Worm (Caenorhabditis elegans) whole organism, midembryonic: ENCODE results near the gene gcy-3.

Experiments
- T22C8.4 ChIP-seq: fragments of 200-800 bp; sonication (Bioruptor generic); IDR thresholded peaks from 2 replicates; pipeline ENCODE4 v1.3.6; 2022; ENCODE audit warnings: missing genetic modification characterization, missing compliant biosample characterization
- cog-1 ChIP-seq: sonication (generic microtip); optimal IDR thresholded peaks from 2 replicates; lab custom pipeline; 2016; ENCODE audit warnings: missing genetic modification characterization, missing compliant biosample characterization
- flt-1 ChIP-seq: fragments of 200-800 bp; sonication (Bioruptor generic); IDR thresholded peaks from 2 replicates; pipeline ENCODE4 v1.3.6; 2022; ENCODE audit warnings: missing genetic modification characterization, missing compliant biosample characterization
- klf-2 ChIP-seq: fragments of 200-800 bp; sonication (Bioruptor generic); conservative IDR thresholded peaks from 2 replicates; pipeline ENCODE4 v1.3.6; 2022; ENCODE audit warnings: missing genetic modification reagents, missing genetic modification characterization, missing compliant biosample characterization
- med-1 ChIP-seq: sonication (generic microtip); optimal IDR thresholded peaks from 2 replicates; lab custom pipeline; 2017; ENCODE audit warnings: missing genetic modification characterization, mild to moderate bottlenecking, missing compliant biosample characterization, antibody characterized with exemption, missing genetic modification reagents; ENCODE audit not compliant: insufficient read depth
- ref-1 ChIP-seq: fragments of 200-800 bp; sonication (Bioruptor generic); conservative IDR thresholded peaks from 2 replicates; pipeline ENCODE4 v1.3.6; 2022; ENCODE audit warnings: missing genetic modification reagents, missing genetic modification characterization, missing compliant biosample characterization
- tab-1 ChIP-seq: fragments of 200-800 bp; sonication (Bioruptor generic); IDR thresholded peaks from 2 replicates; pipeline ENCODE4 v1.3.6; 2022; ENCODE audit warnings: missing genetic modification characterization, missing compliant biosample characterization
- ztf-23 ChIP-seq: fragments of 200-800 bp; sonication (Bioruptor generic); IDR thresholded peaks from 2 replicates; pipeline ENCODE4 v1.3.6; 2022; ENCODE audit warnings: missing genetic modification reagents, missing genetic modification characterization, missing compliant biosample characterization
- ztf-29 ChIP-seq: fragments of 200-800 bp; sonication (Bioruptor generic); IDR thresholded peaks from 2 replicates; pipeline ENCODE4 v1.3.6; 2022; ENCODE audit warnings: missing genetic modification reagents, missing genetic modification characterization, missing compliant biosample characterization

ce11 chrII:9500926-9501325 is 6.2 kb downstream of the gcy-3 start:
- TF ChIP-seq T22C8.4 (GFP tag; lab: Robert Waterston, UW), result no peak
- no peak for TF ChIP-seq ref-1 (GFP tag; lab: Robert Waterston, UW)
- TF ChIP-seq cog-1, result no peak
- no peak for TF ChIP-seq klf-2 (GFP tag; lab: Robert Waterston, UW)
- no peak for TF ChIP-seq med-1 (GFP tag; lab: Kevin White, UChicago)
- TF ChIP-seq flt-1 (GFP tag; lab: Robert Waterston, UW), result no peak
- TF ChIP-seq ztf-23 (GFP tag; lab: Robert Waterston, UW), result no peak
- no peak for TF ChIP-seq ztf-29 (GFP tag; lab: Robert Waterston, UW)
- TF ChIP-seq tab-1, result no peak
